Fruit fly (Drosophila melanogaster): ENCODE data around the gene CG11693.

CG11693 gene

dm6 chr3R:8340675-8341275, 30.2 kb upstream of the CG11693 start, which contains the start of the genes COX7A and Arl2 (continued):
- peak; percentile 17; the same call in 1 of the 2 replicates for TF ChIP-seq rib (GFP tag; IDR thresholded peaks at IDR 0.05)
- TF ChIP-seq CG14860 (GFP tag; IDR thresholded peaks at IDR 0.05; ENCODE audit: partially characterized antibody): peak; percentile 91
- TF ChIP-seq lab (GFP tag; optimal IDR thresholded peaks at IDR 0.05): no peak
- TF ChIP-seq Sry-δ (GFP tag; optimal IDR thresholded peaks at IDR 0.05): peak; percentile 78
- no peak for TF ChIP-seq Sox102F (GFP tag; optimal IDR thresholded peaks at IDR 0.05)
- no peak for TF ChIP-seq CG6654 (GFP tag; optimal IDR thresholded peaks at IDR 0.05)
- 0 out of 2 replicates have a peak, but pooled peaks have one; percentile 23 for TF ChIP-seq Atf6 (GFP tag; IDR thresholded peaks at IDR 0.05)
- no peak for TF ChIP-seq Deaf1 (tag; optimal IDR thresholded peaks at IDR 0.05)
- no peak for TF ChIP-seq H15 (GFP tag; IDR thresholded peaks at IDR 0.05)
- TF ChIP-seq otp (GFP tag; IDR thresholded peaks at IDR 0.05): no peak
- no peak for TF ChIP-seq ro (GFP tag; IDR thresholded peaks at IDR 0.05)
- peak; percentile 96 for TF ChIP-seq ato (GFP tag; IDR thresholded peaks at IDR 0.05; ENCODE audit: partially characterized antibody)
- peak in 1 of 2 experiments; percentile 95 for TF ChIP-seq Pdp1 (GFP tag; optimal IDR thresholded peaks at IDR 0.05)
- no peak for TF ChIP-seq Blimp-1 (GFP tag; optimal IDR thresholded peaks at IDR 0.05)
- no peak for TF ChIP-seq CG4424 (GFP tag; optimal IDR thresholded peaks at IDR 0.05)
- TF ChIP-seq CG17328 (GFP tag; IDR thresholded peaks at IDR 0.05): no peak
- TF ChIP-seq eyg (GFP tag; optimal IDR thresholded peaks at IDR 0.05): no peak
- no peak for TF ChIP-seq CG12104 (GFP tag; optimal IDR thresholded peaks at IDR 0.05)
- peak; percentile 18 for TF ChIP-seq CG3995 (GFP tag; optimal IDR thresholded peaks at IDR 0.05)
- TF ChIP-seq CG30020 (tag; optimal IDR thresholded peaks at IDR 0.05): peak; percentile 42
- TF ChIP-seq CG12659 (GFP tag; optimal IDR thresholded peaks at IDR 0.05): peak; percentile 72
- TF ChIP-seq Doc3 (GFP tag; IDR thresholded peaks at IDR 0.05; ENCODE audit: partially characterized antibody): peak; percentile 87
- TF ChIP-seq E2f2 (GFP tag; IDR thresholded peaks at IDR 0.05): peak; percentile 56
- TF ChIP-seq maf-S (GFP tag; optimal IDR thresholded peaks at IDR 0.05): no peak
- TF ChIP-seq Xrp1 (GFP tag; IDR thresholded peaks at IDR 0.05): no peak
- TF ChIP-seq CG9437 (GFP tag; optimal IDR thresholded peaks at IDR 0.05): no peak
- no peak for TF ChIP-seq Ada2b (GFP tag; IDR thresholded peaks at IDR 0.05)
- TF ChIP-seq inv (GFP tag; IDR thresholded peaks at IDR 0.05; ENCODE audit: partially characterized antibody): peak; percentile 90
- TF ChIP-seq CG16863 (GFP tag; optimal IDR thresholded peaks at IDR 0.05): no peak
- TF ChIP-seq zen (tag; optimal IDR thresholded peaks at IDR 0.05): no peak
- TF ChIP-seq sc (optimal IDR thresholded peaks at IDR 0.05): no peak
- no peak for TF ChIP-seq sc (GFP tag; optimal IDR thresholded peaks at IDR 0.05)
- peak; percentile 89 for TF ChIP-seq hb (GFP tag; IDR thresholded peaks at IDR 0.05; ENCODE audit: partially characterized antibody)
- peak; percentile 96 for TF ChIP-seq amos (GFP tag; IDR thresholded peaks at IDR 0.05; ENCODE audit: partially characterized antibody)
- TF ChIP-seq CG18476 (GFP tag; optimal IDR thresholded peaks at IDR 0.05): no peak
- no peak for TF ChIP-seq Side (GFP tag; optimal IDR thresholded peaks at IDR 0.05)
- no peak for TF ChIP-seq Rx (GFP tag; IDR thresholded peaks at IDR 0.05)
- no peak for TF ChIP-seq bab2 (GFP tag; optimal IDR thresholded peaks at IDR 0.05)
- peak; percentile 94 for TF ChIP-seq CG2129 (GFP tag; IDR thresholded peaks at IDR 0.05; ENCODE audit: partially characterized antibody)
- no peak for TF ChIP-seq CkIIα-i1 (GFP tag; IDR thresholded peaks at IDR 0.05)
- no peak for TF ChIP-seq da (GFP tag; optimal IDR thresholded peaks at IDR 0.05)
- no peak for TF ChIP-seq pum (GFP tag; optimal IDR thresholded peaks at IDR 0.05)
- no peak for TF ChIP-seq NC2β (GFP tag; optimal IDR thresholded peaks at IDR 0.05)
- TF ChIP-seq dm (GFP tag; optimal IDR thresholded peaks at IDR 0.05): peak; percentile 23
- no peak for TF ChIP-seq zfh2 (GFP tag; optimal IDR thresholded peaks at IDR 0.05)
- TF ChIP-seq CG7372 (GFP tag; IDR thresholded peaks at IDR 0.05): no peak
- TF ChIP-seq CG10959 (GFP tag; IDR thresholded peaks at IDR 0.05): no peak
- no peak for TF ChIP-seq Hr51 (GFP tag; optimal IDR thresholded peaks at IDR 0.05)
- TF ChIP-seq CG17568 (GFP tag; optimal IDR thresholded peaks at IDR 0.05): no peak
- no peak for TF ChIP-seq bsh (GFP tag; optimal IDR thresholded peaks at IDR 0.05)

All from whole organism, embryonic.